Worm (Caenorhabditis elegans): Measurements from ENCODE around the gene ZK1248.17.

ZK1248.17 gene

DNA sequence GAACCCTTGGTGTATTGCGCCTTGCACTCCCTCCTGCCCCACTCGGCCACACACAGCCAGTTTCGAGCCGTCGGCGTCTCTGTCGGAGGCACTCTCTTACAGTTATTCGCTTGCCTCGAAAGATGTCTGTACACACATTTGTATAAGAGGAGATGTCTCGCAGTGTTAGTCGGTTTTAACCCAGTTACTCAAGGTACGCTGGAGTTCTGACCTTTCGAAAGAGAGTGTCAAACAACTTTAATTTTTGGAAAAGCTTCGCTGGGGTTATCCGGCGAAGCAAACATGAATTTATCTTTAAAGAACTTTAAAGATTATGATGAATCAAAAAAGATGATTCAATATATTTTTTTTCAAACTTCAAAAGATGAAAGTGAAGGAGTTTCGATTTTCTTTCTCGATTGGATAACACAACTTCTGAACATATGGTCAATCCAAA lies 629 bp downstream of the ZK1248.17 start (continued):
- TF ChIP-seq ceh-40 (GFP tag; IDR thresholded peaks at IDR 0.05) (peak; percentile 80), ztf-18 (tag; optimal IDR thresholded peaks at IDR 0.05) (peak; percentile 88), attf-6 (GFP tag; IDR thresholded peaks at IDR 0.05) (peak; percentile 100), lag-1 (GFP tag; IDR thresholded peaks at IDR 0.05) (peak; percentile 94), Y79H2A.3 (GFP tag; conservative IDR thresholded peaks at IDR 0.05) (peak; percentile 94), F57C9.4 (tag; optimal IDR thresholded peaks at IDR 0.05) (peak; percentile 96), egrh-3 (GFP tag; IDR thresholded peaks at IDR 0.05) (peak; percentile 84), snpc-1.3 (tag; optimal IDR thresholded peaks at IDR 0.05; ENCODE audit: insufficient read depth) (peak; percentile 96), F23B12.7 (tag; optimal IDR thresholded peaks at IDR 0.05; ENCODE audit: insufficient read depth) (peak; percentile 98), hlh-12 (tag; optimal IDR thresholded peaks at IDR 0.05) (peak; percentile 2), unc-62 (GFP tag; optimal IDR thresholded peaks at IDR 0.05) (peak; percentile 67), nhr-80 (tag; optimal IDR thresholded peaks at IDR 0.05) (peak; percentile 81), fkh-3 (tag; optimal IDR thresholded peaks at IDR 0.05) (peak; percentile 86), ceh-27 (GFP tag; optimal IDR thresholded peaks at IDR 0.05) (peak; percentile 99), sea-2 (GFP tag; IDR thresholded peaks at IDR 0.05) (peak; percentile 93), cebp-2 (GFP tag; IDR thresholded peaks at IDR 0.05) (peak; percentile 94), B0261.1 (tag; optimal IDR thresholded peaks at IDR 0.05) (peak; percentile 58), ZK185.1 (tag; optimal IDR thresholded peaks at IDR 0.05; ENCODE audit: poor library complexity, severe bottlenecking) (peak; percentile 98), rpc-1 (optimal IDR thresholded peaks at IDR 0.05) (peak; percentile 21), rpc-1 (tag; optimal IDR thresholded peaks at IDR 0.05) (peak; percentile 29), F22D6.2 (tag; optimal IDR thresholded peaks at IDR 0.05) (peak; percentile 95), ztf-25 (GFP tag; IDR thresholded peaks at IDR 0.05) (peak; percentile 80), T26A5.8 (tag; optimal IDR thresholded peaks at IDR 0.05) (peak; percentile 81), Y95B8A.8 (GFP tag; IDR thresholded peaks at IDR 0.05) (peak; percentile 98), xnd-1 (tag; optimal IDR thresholded peaks at IDR 0.05) (peak; percentile 71), lin-40 (tag; optimal IDR thresholded peaks at IDR 0.05) (peak; percentile 99), ets-4 (GFP tag; optimal IDR thresholded peaks at IDR 0.05) (peak; percentile 94), ztf-3 (GFP tag; optimal IDR thresholded peaks at IDR 0.05) (peak; percentile 96), gei-17 (GFP tag; optimal IDR thresholded peaks at IDR 0.05) (peak; percentile 95), B0035.1 (tag; optimal IDR thresholded peaks at IDR 0.05) (peak; percentile 97), aptf-2 (GFP tag; conservative IDR thresholded peaks at IDR 0.05) (peak; percentile 73; the same call in 1 of the 2 replicates), nhr-27 (tag; optimal IDR thresholded peaks at IDR 0.05) (peak; percentile 93), hsf-1 (GFP tag; IDR thresholded peaks at IDR 0.05) (peak; percentile 82), pbrm-1 (GFP tag; IDR thresholded peaks at IDR 0.05) (peak; percentile 100)

DNA sequence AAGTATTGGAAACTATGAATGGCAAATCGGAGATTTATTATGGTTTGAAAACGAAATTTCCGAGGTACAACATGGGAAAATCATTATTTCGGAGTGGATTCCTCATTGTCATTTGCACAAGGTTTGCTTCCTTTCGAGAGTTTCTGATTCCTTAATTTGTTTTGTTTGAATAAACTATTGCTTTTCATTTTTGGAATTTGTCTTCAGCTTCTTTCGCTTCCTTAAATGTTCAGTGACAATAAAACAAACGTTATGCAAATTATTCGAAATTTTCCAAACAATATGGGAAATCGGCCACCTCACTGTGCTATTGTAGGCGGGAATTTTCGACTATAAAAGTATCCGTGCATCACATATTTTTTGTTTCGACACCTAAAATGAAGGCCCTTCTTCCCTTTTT lies 3.5 kb downstream of the ZK1248.17 start, which contains the start of gene nep-25:
Gene nep-25 (plus strand): TSS at position 375 of the 400 bp plus-strand sequence.
- TF ChIP-seq ceh-40 (GFP tag; IDR thresholded peaks at IDR 0.05): no peak
- no peak for TF ChIP-seq sdz-38 (tag; optimal IDR thresholded peaks at IDR 0.05)
- no peak for TF ChIP-seq F39B2.1 (GFP tag; IDR thresholded peaks at IDR 0.05)
- no peak for TF ChIP-seq ceh-79 (tag; optimal IDR thresholded peaks at IDR 0.05)

DNA sequence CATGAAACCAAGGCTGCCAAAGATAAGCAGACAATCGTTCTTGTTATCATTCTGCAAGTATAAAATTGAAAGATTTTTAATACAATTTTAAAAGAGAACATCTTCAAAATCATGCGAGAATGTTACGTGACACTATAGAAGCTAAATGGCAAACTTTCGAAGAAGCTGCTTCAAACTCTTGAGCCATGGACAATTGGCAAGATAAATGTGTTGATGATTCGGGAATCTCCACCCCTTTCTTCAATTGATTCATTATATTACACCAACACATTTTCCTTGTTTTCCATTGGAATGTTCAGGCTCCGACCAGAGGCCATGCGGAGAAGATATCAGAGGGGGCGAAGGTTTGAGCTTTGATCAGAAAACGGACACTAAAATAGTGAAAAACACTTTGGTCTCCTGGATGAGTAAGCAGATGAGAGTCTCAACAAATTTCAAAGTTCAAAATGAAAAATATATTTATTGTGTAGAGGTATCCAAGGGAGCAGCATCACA lies 4.2 kb downstream of the ZK1248.17 start, which contains the start of gene lec-5:
Gene lec-5 (minus strand): TSS at position 51 of the 495 bp plus-strand sequence.
- TF ChIP-seq aptf-3 (GFP tag; IDR thresholded peaks at IDR 0.05) (no peak), F39B2.1 (GFP tag; IDR thresholded peaks at IDR 0.05) (no peak), nhr-27 (tag; optimal IDR thresholded peaks at IDR 0.05) (no peak), sea-2 (GFP tag; IDR thresholded peaks at IDR 0.05) (no peak), ztf-3 (GFP tag; optimal IDR thresholded peaks at IDR 0.05) (no peak)
